Fruit fly (Drosophila melanogaster) whole organism, pupa: ENCODE measurements around the gene dos.
A peak's percentile ranks its signal among the peaks of the same experiment; 100 is the strongest.

ENCODE experiments used
- CG10348 ChIP-seq: fragments of 200-800 bp; sonication (Bioruptor generic); IDR thresholded peaks from 2 replicates; pipeline ENCODE4 v1.3.6; 2022; ENCODE audit warnings: missing biosample characterization, missing genetic modification characterization
- CG12605 ChIP-seq: fragments of 200-800 bp; sonication (Bioruptor generic); IDR thresholded peaks from 2 replicates; pipeline ENCODE4 v1.3.6; 2022; ENCODE audit warnings: missing biosample characterization, missing genetic modification characterization
- CG13204 ChIP-seq: fragments of 200-800 bp; sonication (Bioruptor generic); optimal IDR thresholded peaks from 2 replicates; lab custom pipeline; 2018; ENCODE audit warnings: missing biosample characterization, mild to moderate bottlenecking, missing genetic modification characterization, moderate library complexity
- CG14655 ChIP-seq: fragments of 200-800 bp; sonication (Bioruptor generic); optimal IDR thresholded peaks from 3 replicates; lab custom pipeline; 2017; ENCODE audit warnings: mild to moderate bottlenecking, missing biosample characterization, missing genetic modification reagents, missing genetic modification characterization
- CG15710 ChIP-seq: fragments of 200-800 bp; sonication (Bioruptor generic); optimal IDR thresholded peaks from 2 replicates; lab custom pipeline; 2018; ENCODE audit warnings: missing biosample characterization, mild to moderate bottlenecking, missing genetic modification characterization, moderate library complexity
- CG17806 ChIP-seq: fragments of 200-800 bp; sonication (Bioruptor generic); optimal IDR thresholded peaks from 2 replicates; lab custom pipeline; 2018; ENCODE audit warnings: missing biosample characterization, mild to moderate bottlenecking, missing genetic modification characterization, moderate library complexity
- CG32121 ChIP-seq: fragments of 200-800 bp; sonication (Bioruptor generic); IDR thresholded peaks from 2 replicates; pipeline ENCODE4 v1.3.6; 2022; ENCODE audit warnings: missing biosample characterization, missing genetic modification characterization
- CG34367 ChIP-seq: fragments of 200-800 bp; sonication (Bioruptor generic); optimal IDR thresholded peaks from 2 replicates; lab custom pipeline; 2018; ENCODE audit warnings: missing biosample characterization, mild to moderate bottlenecking, missing genetic modification characterization
- CG4496 ChIP-seq: fragments of 200-800 bp; sonication (Bioruptor generic); IDR thresholded peaks from 3 replicates; pipeline ENCODE4 v1.3.6; 2022; ENCODE audit warnings: missing biosample characterization, missing genetic modification characterization
- CG8159 ChIP-seq: fragments of 200-800 bp; sonication (Bioruptor generic); optimal IDR thresholded peaks from 3 replicates; lab custom pipeline; 2018; ENCODE audit warnings: missing biosample characterization, mild to moderate bottlenecking, missing genetic modification characterization, moderate library complexity
- CG8301 ChIP-seq: fragments of 200-800 bp; sonication (Bioruptor generic); optimal IDR thresholded peaks from 2 replicates; lab custom pipeline; 2018; ENCODE audit warnings: missing biosample characterization, mild to moderate bottlenecking, missing genetic modification characterization
- CG9948 ChIP-seq: fragments of 200-800 bp; sonication (Bioruptor generic); optimal IDR thresholded peaks from 2 replicates; lab custom pipeline; 2018; ENCODE audit warnings: missing biosample characterization, mild to moderate bottlenecking, missing genetic modification characterization, moderate library complexity
- D1 ChIP-seq: fragments of 200-800 bp; sonication (Bioruptor generic); optimal IDR thresholded peaks from 2 replicates; lab custom pipeline; 2018; ENCODE audit warnings: missing biosample characterization, mild to moderate bottlenecking, missing genetic modification characterization, moderate library complexity
- EcR ChIP-seq: fragments of 200-800 bp; sonication (Bioruptor generic); optimal IDR thresholded peaks from 3 replicates; lab custom pipeline; 2019; ENCODE audit warnings: missing biosample characterization, missing genetic modification characterization, mild to moderate bottlenecking, moderate library complexity, missing genetic modification reagents
- Ets98B ChIP-seq: fragments of 200-800 bp; sonication (Bioruptor generic); IDR thresholded peaks from 2 replicates; pipeline ENCODE4 v1.3.6; 2022; ENCODE audit warnings: missing biosample characterization, missing genetic modification characterization
- Pif1A ChIP-seq: fragments of 200-800 bp; sonication (Bioruptor generic); optimal IDR thresholded peaks from 3 replicates; lab custom pipeline; 2016; ENCODE audit warnings: missing biosample characterization, missing genetic modification characterization
- Pif1B ChIP-seq: fragments of 200-800 bp; sonication (Bioruptor generic); optimal IDR thresholded peaks from 3 replicates; lab custom pipeline; 2016; ENCODE audit warnings: missing biosample characterization, missing genetic modification characterization
- Snoo ChIP-seq: fragments of 200-800 bp; sonication (Bioruptor generic); optimal IDR thresholded peaks from 3 replicates; lab custom pipeline; 2017; ENCODE audit warnings: missing biosample characterization, mild to moderate bottlenecking, missing genetic modification characterization, inconsistent platforms
- fd96Ca ChIP-seq: fragments of 200-800 bp; sonication (Bioruptor generic); IDR thresholded peaks from 3 replicates; pipeline ENCODE4 v1.3.6; 2022; ENCODE audit warnings: missing biosample characterization, missing genetic modification characterization
- gl ChIP-seq: fragments of 200-800 bp; sonication (Bioruptor generic); optimal IDR thresholded peaks from 2 replicates; lab custom pipeline; 2018; ENCODE audit warnings: missing biosample characterization, mild to moderate bottlenecking, missing genetic modification characterization
- rn ChIP-seq: fragments of 200-800 bp; sonication (Bioruptor generic); IDR thresholded peaks from 2 replicates; pipeline ENCODE4 v1.3.6; 2022; ENCODE audit warnings: missing biosample characterization, missing genetic modification characterization

Gene dos

dm6 chr3L:2551137-2551676 is 38.0 kb upstream of the dos start:
- TF ChIP-seq Snoo (no peak), CG9948 (no peak), CG14655 (GFP tag; lab: Kevin White, UChicago) (no peak), CG4496 (no peak), rn (GFP tag; lab: Robert Waterston, UW) (no peak), CG15710 (tag; lab: Kevin White, UChicago) (no peak), fd96Ca (GFP tag; lab: Robert Waterston, UW) (no peak)

DNA sequence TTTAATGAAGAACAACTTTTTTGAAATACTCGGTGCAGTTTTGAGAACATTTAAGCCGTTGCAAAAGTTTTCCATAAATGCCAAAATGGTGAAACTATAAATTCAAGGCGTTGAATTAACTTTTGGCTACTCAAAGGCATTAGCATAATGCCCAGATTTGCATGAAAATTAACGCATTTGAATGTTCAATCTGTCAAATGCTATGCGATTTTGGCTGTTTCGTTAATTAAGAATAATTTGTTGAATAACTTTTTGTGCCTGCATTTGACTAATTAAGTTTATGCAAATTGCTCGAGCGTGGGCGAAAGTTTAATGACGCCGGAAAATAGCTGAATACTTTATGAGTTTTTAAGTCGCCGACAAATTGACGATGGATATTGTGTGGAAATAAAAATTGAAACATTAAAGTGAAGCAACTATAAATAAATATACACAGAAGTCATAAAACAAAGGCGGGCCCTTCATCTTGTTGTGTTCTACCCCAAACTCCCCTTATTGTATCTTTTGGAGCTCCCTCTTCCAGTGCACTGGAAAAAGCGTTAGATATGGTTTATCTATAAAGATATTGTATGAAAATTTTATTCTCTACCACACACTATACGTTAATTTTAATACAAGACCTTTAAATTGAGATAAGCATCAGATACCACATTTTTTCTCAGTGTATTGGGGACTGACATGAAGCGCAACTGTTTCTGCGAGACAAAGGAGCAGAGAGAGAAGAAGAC is 36.9 kb upstream of the dos start:
- TF ChIP-seq Ets98B (peak; percentile 77), CG8159 (peak; percentile 97), gl (tag; lab: Kevin White, UChicago) (peak; percentile 91), Snoo (peak; percentile 91), CG9948 (peak; percentile 92), fd96Ca (GFP tag; lab: Robert Waterston, UW) (peak; percentile 63; the same call in 2 of the 3 replicates), CG8301 (tag; lab: Kevin White, UChicago) (peak; percentile 83), CG34367 (tag; lab: Kevin White, UChicago) (peak; percentile 91), rn (GFP tag; lab: Robert Waterston, UW) (peak; percentile 74), CG14655 (GFP tag; lab: Kevin White, UChicago) (peak; percentile 85), CG15710 (tag; lab: Kevin White, UChicago) (peak; percentile 99), Pif1A (GFP tag; lab: Kevin White, UChicago) (peak; percentile 96), CG12605 (GFP tag; lab: Robert Waterston, UW) (peak; percentile 75), CG32121 (GFP tag; lab: Robert Waterston, UW) (peak; percentile 43; the same call in 1 of the 2 replicates), D1 (tag; lab: Kevin White, UChicago) (peak; percentile 89), CG17806 (tag; lab: Kevin White, UChicago) (peak; percentile 97), EcR (GFP tag; lab: Kevin White, UChicago) (peak; percentile 71), CG10348 (no peak), Pif1B (GFP tag; lab: Kevin White, UChicago) (peak; percentile 94), CG4496 (peak; percentile 89), CG13204 (peak; percentile 78)

DNA sequence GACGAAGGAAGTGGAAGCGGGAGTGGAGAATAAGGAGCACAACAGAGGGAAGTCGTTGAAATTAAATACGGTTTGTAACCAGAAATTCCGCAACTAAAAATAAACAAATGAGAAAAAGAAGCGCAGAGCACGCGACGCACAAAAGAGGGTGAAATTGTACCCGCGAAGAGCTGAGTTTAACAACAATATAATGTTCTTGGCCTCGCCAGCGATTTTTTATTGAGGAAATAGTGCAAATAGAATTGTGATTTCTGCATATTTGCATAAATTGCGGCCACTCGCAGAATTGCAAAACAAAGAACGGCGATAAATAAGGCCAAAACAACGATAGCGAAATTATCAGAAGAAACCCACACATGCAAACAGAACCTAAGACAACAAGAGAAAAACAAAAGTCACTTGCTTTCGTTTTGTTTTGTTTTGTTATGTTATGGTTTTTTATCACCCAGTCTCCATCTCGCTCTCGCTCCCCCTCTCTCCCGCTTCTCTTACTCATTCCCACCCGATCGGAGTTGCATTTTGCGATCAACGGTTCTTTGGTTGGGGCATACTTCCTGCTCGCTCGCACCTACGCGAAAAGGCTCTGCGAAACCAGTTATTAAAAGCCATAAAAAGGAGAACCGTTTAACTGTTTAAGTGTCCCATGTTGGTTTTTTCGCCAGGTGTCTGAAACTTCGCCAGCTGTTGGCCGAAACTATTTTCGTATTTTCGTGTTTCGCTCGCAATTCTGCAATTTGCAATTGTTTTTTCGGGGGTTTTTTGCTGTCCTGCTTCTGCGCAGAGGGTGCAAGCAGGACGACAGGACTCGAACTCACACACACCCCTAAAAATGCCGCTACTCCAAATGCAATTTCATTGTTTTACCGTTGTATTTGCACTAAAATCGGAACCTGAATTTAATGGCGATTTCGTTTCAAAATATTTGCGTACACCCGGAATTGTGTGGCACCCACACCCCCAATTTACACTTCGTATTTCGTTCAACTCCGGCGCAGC is 36.1 kb upstream of the dos start:
- TF ChIP-seq CG14655 (GFP tag; lab: Kevin White, UChicago) (no peak), fd96Ca (GFP tag; lab: Robert Waterston, UW) (no peak; the same call in 1 of the 3 replicates), CG12605 (GFP tag; lab: Robert Waterston, UW) (peak; percentile 91), CG4496 (peak; percentile 82), Pif1B (GFP tag; lab: Kevin White, UChicago) (peak; percentile 12), CG9948 (peak; percentile 23), CG8159 (peak; percentile 30), EcR (GFP tag; lab: Kevin White, UChicago) (peak; percentile 7), CG15710 (tag; lab: Kevin White, UChicago) (peak; percentile 73), gl (tag; lab: Kevin White, UChicago) (peak; percentile 91), CG13204 (peak; percentile 80), Ets98B (peak; percentile 75), rn (GFP tag; lab: Robert Waterston, UW) (peak; percentile 43; the same call in 1 of the 2 replicates), CG8301 (tag; lab: Kevin White, UChicago) (peak; percentile 43), Snoo (peak; percentile 56), CG34367 (tag; lab: Kevin White, UChicago) (peak; percentile 78), CG10348 (no peak), Pif1A (GFP tag; lab: Kevin White, UChicago) (peak; percentile 27), CG17806 (tag; lab: Kevin White, UChicago) (peak; percentile 43), D1 (tag; lab: Kevin White, UChicago) (no peak), CG32121 (GFP tag; lab: Robert Waterston, UW) (peak; percentile 57; the same call in 1 of the 2 replicates)

DNA sequence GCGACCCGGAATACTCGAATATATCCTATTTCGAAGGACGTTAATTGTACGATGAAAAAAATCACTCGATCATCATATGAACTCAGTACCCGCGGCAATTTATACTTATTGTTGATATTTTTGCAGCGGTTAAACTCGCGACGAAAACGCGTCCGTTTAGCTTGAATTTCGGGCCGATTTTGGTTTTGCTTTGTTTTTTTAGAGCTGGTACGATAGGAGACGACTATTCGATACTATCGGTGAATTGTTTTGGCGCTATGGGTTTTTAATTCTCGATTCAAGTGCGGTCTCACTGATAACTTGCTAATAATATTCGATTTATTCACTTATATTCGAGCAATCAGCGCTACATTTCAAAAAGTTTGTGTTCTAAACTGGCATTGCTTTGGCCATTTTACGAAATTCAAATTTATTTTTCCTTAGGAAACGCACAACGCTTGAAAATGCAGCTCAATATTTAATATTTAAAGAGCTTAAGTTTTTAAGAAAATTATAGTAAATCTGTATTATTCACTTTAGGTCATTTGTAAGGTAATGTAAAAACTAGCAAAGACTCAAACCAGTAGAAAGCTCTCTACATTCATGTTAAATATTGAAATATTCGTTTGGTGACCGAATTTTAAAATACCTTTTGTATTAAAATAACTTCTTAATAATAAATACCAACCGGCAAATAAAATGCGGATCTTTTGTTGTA is 34.9 kb upstream of the dos start, which contains the start of gene Spn:
Spn (minus strand) TSS at position 175 of the 697 bp plus-strand sequence.
- TF ChIP-seq CG32121 (GFP tag; lab: Robert Waterston, UW), result peak; percentile 57
- TF ChIP-seq CG34367 (tag; lab: Kevin White, UChicago), result no peak
- TF ChIP-seq CG8301 (tag; lab: Kevin White, UChicago), result no peak
- no peak for TF ChIP-seq D1 (tag; lab: Kevin White, UChicago)
- TF ChIP-seq fd96Ca (GFP tag; lab: Robert Waterston, UW), result no peak
- peak; percentile 72; the same call in 2 of the 3 replicates for TF ChIP-seq CG4496
- TF ChIP-seq Snoo, result peak; percentile 35
- TF ChIP-seq CG14655 (GFP tag; lab: Kevin White, UChicago), result no peak
- no peak for TF ChIP-seq Pif1A (GFP tag; lab: Kevin White, UChicago)
- peak; percentile 47; the same call in 1 of the 2 replicates for TF ChIP-seq rn (GFP tag; lab: Robert Waterston, UW)
- TF ChIP-seq CG17806 (tag; lab: Kevin White, UChicago), result peak; percentile 16
- peak; percentile 15 for TF ChIP-seq CG15710 (tag; lab: Kevin White, UChicago)
- TF ChIP-seq EcR (GFP tag; lab: Kevin White, UChicago), result peak; percentile 17
- peak; percentile 21 for TF ChIP-seq gl (tag; lab: Kevin White, UChicago)
- peak; percentile 55 for TF ChIP-seq Pif1B (GFP tag; lab: Kevin White, UChicago)
